Worm (Caenorhabditis elegans) whole organism, L4 larva: ENCODE measurements around the gene srv-1.

Experiments
- D1046.2 ChIP-seq: fragments of 200-800 bp; sonication (Bioruptor generic); IDR thresholded peaks from 2 replicates; pipeline ENCODE4 v1.3.6; 2022; ENCODE audit warnings: missing genetic modification characterization, missing compliant biosample characterization
- F37D6.2 ChIP-seq: sonication (generic microtip); optimal IDR thresholded peaks from 2 replicates; lab custom pipeline; 2016; ENCODE audit warnings: mild to moderate bottlenecking, missing genetic modification characterization, missing compliant biosample characterization
- F44E2.7 ChIP-seq: fragments of 200-800 bp; sonication (Bioruptor generic); IDR thresholded peaks from 2 replicates; pipeline ENCODE4 v2.1.2; 2022; ENCODE audit warnings: missing genetic modification characterization, missing compliant biosample characterization
- T20F7.1 ChIP-seq: fragments of 200-800 bp; sonication (Bioruptor generic); optimal IDR thresholded peaks from 2 replicates; lab custom pipeline; 2018; ENCODE audit warnings: mild to moderate bottlenecking, missing genetic modification characterization, missing compliant biosample characterization
- T26A8.4 ChIP-seq: fragments of 200-800 bp; sonication (Bioruptor generic); IDR thresholded peaks from 2 replicates; pipeline ENCODE4 v1.3.6; 2022; ENCODE audit warnings: missing genetic modification characterization, missing compliant biosample characterization
- Y105C5A.15 ChIP-seq: fragments of 200-800 bp; sonication (Bioruptor generic); IDR thresholded peaks from 2 replicates; pipeline ENCODE4 v1.3.6; 2022; ENCODE audit warnings: missing genetic modification characterization, missing compliant biosample characterization
- Y48G9A.11 ChIP-seq: fragments of 200-800 bp; sonication (Bioruptor generic); IDR thresholded peaks from 2 replicates; pipeline ENCODE4 v1.3.6; 2022; ENCODE audit warnings: missing genetic modification reagents, missing genetic modification characterization, missing compliant biosample characterization
- ZK546.5 ChIP-seq, 2 experiments: sonication (generic microtip); optimal IDR thresholded peaks; 2 replicates each; lab custom pipeline; 2017; ENCODE audit warnings: missing biosample characterization in 2 of 2, missing genetic modification characterization in 2 of 2
- aha-1 ChIP-seq: fragments of 150-350 bp; peaks from one replicate; lab custom pipeline; 2014; ENCODE audit warnings: missing biosample characterization, missing genetic modification characterization
- aly-2 ChIP-seq: sonication (generic microtip); optimal IDR thresholded peaks from 2 replicates; lab custom pipeline; 2018; ENCODE audit warnings: missing biosample characterization, missing genetic modification characterization
- arid-1 ChIP-seq: fragments of 200-800 bp; sonication (Bioruptor generic); conservative IDR thresholded peaks from 2 replicates; pipeline ENCODE4 v1.3.6; 2022; ENCODE audit warnings: missing genetic modification reagents, missing genetic modification characterization, missing compliant biosample characterization
- ceh-20 ChIP-seq: fragments of 200-800 bp; sonication (Bioruptor generic); IDR thresholded peaks from 2 replicates; pipeline ENCODE4 v1.3.6; 2022; ENCODE audit warnings: missing genetic modification reagents, missing genetic modification characterization, missing compliant biosample characterization
- ceh-28 ChIP-seq: fragments of 150-350 bp; optimal IDR thresholded peaks from 2 replicates; lab custom pipeline; 2014; ENCODE audit warnings: missing biosample characterization, missing genetic modification reagents, missing genetic modification characterization
- ces-1 ChIP-seq: fragments of 150-350 bp; sonication (generic microtip); optimal IDR thresholded peaks from 4 replicates; lab custom pipeline; 2014; ENCODE audit warnings: missing biosample characterization, missing genetic modification reagents, missing genetic modification characterization
- cey-2 ChIP-seq: sonication (generic microtip); optimal IDR thresholded peaks from 3 replicates; lab custom pipeline; 2017; ENCODE audit warnings: missing genetic modification characterization, mild to moderate bottlenecking, missing compliant biosample characterization, antibody characterized with exemption, borderline replicate concordance; ENCODE audit not compliant: insufficient read depth
- daf-16 ChIP-seq, 3 experiments: sonication (generic microtip); optimal IDR thresholded peaks; 2 replicates each; lab custom pipeline; 2016 to 2017; ENCODE audit warnings: missing genetic modification characterization in 3 of 3, missing genetic modification reagents in 3 of 3, mild to moderate bottlenecking in 2 of 3, missing compliant biosample characterization in 2 of 3, missing biosample characterization in 1 of 3, moderate library complexity in 1 of 3
- dmd-6 ChIP-seq: fragments of 200-800 bp; sonication (Bioruptor generic); IDR thresholded peaks from 2 replicates; pipeline ENCODE4 v1.3.6; 2022; ENCODE audit warnings: missing genetic modification reagents, missing genetic modification characterization, missing compliant biosample characterization
- dpl-1 ChIP-seq: fragments of 150-350 bp; optimal IDR thresholded peaks from 2 replicates; lab custom pipeline; 2014; ENCODE audit warnings: missing biosample characterization, missing genetic modification reagents, missing genetic modification characterization
- dve-1 ChIP-seq: sonication (generic microtip); optimal IDR thresholded peaks from 2 replicates; lab custom pipeline; 2017; ENCODE audit warnings: antibody characterized with exemption, mild to moderate bottlenecking, missing genetic modification characterization, missing compliant biosample characterization; ENCODE audit not compliant: insufficient read depth
- gei-8 ChIP-seq: fragments of 200-800 bp; sonication (Bioruptor generic); optimal IDR thresholded peaks from 2 replicates; lab custom pipeline; 2018; ENCODE audit warnings: mild to moderate bottlenecking, missing genetic modification characterization, missing compliant biosample characterization
- hlh-30 ChIP-seq: sonication (generic microtip); optimal IDR thresholded peaks from 2 replicates; lab custom pipeline; 2017; ENCODE audit warnings: antibody characterized with exemption, mild to moderate bottlenecking, missing genetic modification characterization, missing compliant biosample characterization; ENCODE audit not compliant: insufficient read depth
- hmg-1.1 ChIP-seq: fragments of 200-800 bp; sonication (Bioruptor generic); IDR thresholded peaks from 2 replicates; pipeline ENCODE4 v1.3.6; 2022; ENCODE audit warnings: missing genetic modification reagents, missing genetic modification characterization, missing compliant biosample characterization
- jun-1 ChIP-seq: fragments of 150-350 bp; optimal IDR thresholded peaks from 2 replicates; lab custom pipeline; 2014; ENCODE audit warnings: missing biosample characterization, missing genetic modification reagents, missing genetic modification characterization
- lim-7 ChIP-seq: fragments of 200-800 bp; sonication (Bioruptor generic); IDR thresholded peaks from 2 replicates; pipeline ENCODE4 v1.3.6; 2022; ENCODE audit warnings: missing genetic modification characterization, missing compliant biosample characterization
- lin-29 ChIP-seq: fragments of 200-800 bp; sonication (Bioruptor generic); IDR thresholded peaks from 2 replicates; pipeline ENCODE4 v1.3.6; 2022; ENCODE audit warnings: missing genetic modification reagents, missing genetic modification characterization, missing compliant biosample characterization
- lin-39 ChIP-seq: fragments of 150-350 bp; optimal IDR thresholded peaks from 2 replicates; lab custom pipeline; 2014; ENCODE audit warnings: missing biosample characterization, missing genetic modification reagents, missing genetic modification characterization
- lsy-2 ChIP-seq, 2 experiments: fragments of 150-350 bp in 1 of 2; sonication (generic microtip) in 1 of 2; optimal IDR thresholded peaks; 2 replicates each; lab custom pipeline; 2014 to 2017; ENCODE audit warnings: missing biosample characterization in 2 of 2, missing genetic modification characterization in 2 of 2
- madf-5 ChIP-seq, 2 experiments: fragments of 200-800 bp; sonication (Bioruptor generic); IDR thresholded peaks; 2 replicates each; pipeline ENCODE4 v1.3.6; 2022; ENCODE audit warnings: missing compliant biosample characterization in 2 of 2, missing genetic modification characterization in 2 of 2
- mep-1 ChIP-seq: fragments of 150-350 bp; sonication (generic microtip); optimal IDR thresholded peaks from 3 replicates; lab custom pipeline; 2014; ENCODE audit warnings: missing biosample characterization, missing genetic modification characterization
- mes-2 ChIP-seq: sonication (generic microtip); optimal IDR thresholded peaks from 2 replicates; lab custom pipeline; 2016; ENCODE audit warnings: missing genotype, mild to moderate bottlenecking, missing genetic modification characterization, missing compliant biosample characterization; ENCODE audit not compliant: poor library complexity, severe bottlenecking
- mxl-2 ChIP-seq: fragments of 200-800 bp; sonication (Bioruptor generic); conservative IDR thresholded peaks from 2 replicates; pipeline ENCODE4 v1.3.6; 2022; ENCODE audit warnings: missing genetic modification reagents, missing genetic modification characterization, missing compliant biosample characterization
- mxl-3 ChIP-seq: fragments of 200-800 bp; sonication (Bioruptor generic); optimal IDR thresholded peaks from 2 replicates; lab custom pipeline; 2018; ENCODE audit warnings: mild to moderate bottlenecking, missing genetic modification characterization, missing compliant biosample characterization
- nhr-11 ChIP-seq: fragments of 150-350 bp; optimal IDR thresholded peaks from 2 replicates; lab custom pipeline; 2014; ENCODE audit warnings: missing biosample characterization, missing genetic modification characterization
- nhr-25 ChIP-seq: sonication (generic microtip); optimal IDR thresholded peaks from 2 replicates; lab custom pipeline; 2017; ENCODE audit warnings: missing genetic modification characterization, mild to moderate bottlenecking, missing compliant biosample characterization, antibody characterized with exemption, moderate library complexity, borderline replicate concordance; ENCODE audit not compliant: insufficient read depth
- nhr-48 ChIP-seq: sonication (generic microtip); optimal IDR thresholded peaks from 2 replicates; lab custom pipeline; 2016; ENCODE audit warnings: mild to moderate bottlenecking, missing genetic modification characterization, missing compliant biosample characterization
- nhr-76 ChIP-seq: fragments of 150-350 bp; optimal IDR thresholded peaks from 2 replicates; lab custom pipeline; 2014; ENCODE audit warnings: missing biosample characterization, missing genetic modification characterization
- nhr-77 ChIP-seq: fragments of 150-350 bp; optimal IDR thresholded peaks from 2 replicates; lab custom pipeline; 2014; ENCODE audit warnings: missing biosample characterization, missing genetic modification characterization
- php-3 ChIP-seq: fragments of 200-800 bp; sonication (Bioruptor generic); IDR thresholded peaks from 2 replicates; pipeline ENCODE4 v1.3.6; 2022; ENCODE audit warnings: missing genetic modification reagents, missing genetic modification characterization, missing compliant biosample characterization
- saeg-2 ChIP-seq: fragments of 200-800 bp; sonication (Bioruptor generic); IDR thresholded peaks from 2 replicates; pipeline ENCODE4 v1.3.6; 2022; ENCODE audit warnings: missing genetic modification reagents, missing genetic modification characterization, missing compliant biosample characterization
- skn-1 ChIP-seq: fragments of 150-350 bp; optimal IDR thresholded peaks from 2 replicates; lab custom pipeline; 2014; ENCODE audit warnings: missing biosample characterization, missing genetic modification characterization
- snpc-1.2 ChIP-seq: fragments of 200-800 bp; sonication (Bioruptor generic); IDR thresholded peaks from 2 replicates; pipeline ENCODE4 v1.3.6; 2022; ENCODE audit warnings: missing genetic modification reagents, missing genetic modification characterization, missing compliant biosample characterization
- tra-1 ChIP-seq: fragments of 200-800 bp; sonication (Bioruptor generic); IDR thresholded peaks from 2 replicates; pipeline ENCODE4 v1.3.6; 2022; ENCODE audit warnings: missing genetic modification reagents, missing genetic modification characterization, missing compliant biosample characterization
- unc-130 ChIP-seq: sonication (generic microtip); optimal IDR thresholded peaks from 2 replicates; lab custom pipeline; 2016; ENCODE audit warnings: missing genetic modification reagents, missing genetic modification characterization, missing compliant biosample characterization
- unc-39 ChIP-seq: sonication (generic microtip); optimal IDR thresholded peaks from 2 replicates; lab custom pipeline; 2017; ENCODE audit warnings: missing biosample characterization, missing genetic modification characterization
- zfp-3 ChIP-seq: fragments of 200-800 bp; sonication (Bioruptor generic); conservative IDR thresholded peaks from 2 replicates; pipeline ENCODE4 v1.3.6; 2022; ENCODE audit warnings: missing genetic modification reagents, missing genetic modification characterization, missing compliant biosample characterization
- ztf-11 ChIP-seq: fragments of 150-350 bp; optimal IDR thresholded peaks from 2 replicates; lab custom pipeline; 2014; ENCODE audit warnings: missing biosample characterization, missing genetic modification characterization
- ztf-7 ChIP-seq: fragments of 150-350 bp; optimal IDR thresholded peaks from 2 replicates; lab custom pipeline; 2014; ENCODE audit warnings: missing biosample characterization, missing genetic modification characterization

The srv-1 gene

DNA sequence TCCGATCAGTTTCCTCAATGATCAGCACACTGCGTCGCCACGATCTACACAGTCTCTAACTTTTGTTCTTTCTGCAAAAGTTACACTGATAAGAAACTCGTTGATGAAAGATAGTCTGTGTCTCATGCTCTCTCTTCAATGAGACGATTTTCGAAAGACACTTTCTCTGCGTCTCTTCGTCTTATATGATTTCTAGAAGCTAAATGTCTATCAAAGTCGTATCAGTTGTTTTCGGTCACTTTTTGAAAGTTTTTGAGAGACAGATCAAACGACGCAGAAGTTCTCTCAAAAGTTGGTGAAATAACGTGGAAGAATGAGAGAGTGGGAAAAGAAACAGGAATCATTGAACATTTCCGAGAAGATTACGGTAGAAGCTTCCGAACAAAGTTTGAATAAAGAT lies 45.0 kb downstream of the srv-1 start (continued):
- TF ChIP-seq mxl-2 (peak; percentile 82), gei-8 (GFP tag; lab: Kevin White, UChicago) (peak; percentile 71), mxl-3 (peak; percentile 40), tra-1 (GFP tag; lab: Robert Waterston, UW) (peak; percentile 69; the same call in 1 of the 2 replicates), saeg-2 (GFP tag; lab: Robert Waterston, UW) (peak; percentile 73; the same call in 1 of the 2 replicates), php-3 (GFP tag; lab: Robert Waterston, UW) (peak; percentile 50; the same call in 1 of the 2 replicates), skn-1 (no peak), ztf-7 (no peak), T20F7.1 (GFP tag; lab: Kevin White, UChicago) (peak; percentile 76), hmg-1.1 (peak; percentile 38; the same call in 1 of the 2 replicates), ztf-11 (tag; lab: Kevin White, UChicago) (no peak), mes-2 (tag; lab: Kevin White, UChicago) (peak; percentile 31), ceh-28 (tag; lab: Kevin White, UChicago) (no peak), arid-1 (0 out of 2 replicates have a peak, but pooled peaks have one; percentile 44), lin-29 (no peak), Y48G9A.11 (no peak), dpl-1 (GFP tag; lab: Kevin White, UChicago) (peak; percentile 14), lim-7 (GFP tag; lab: Robert Waterston, UW) (0 out of 2 replicates have a peak, but pooled peaks have one; percentile 24), nhr-11 (tag; lab: Kevin White, UChicago) (peak; percentile 81), ceh-20 (GFP tag; lab: Robert Waterston, UW) (0 out of 2 replicates have a peak, but pooled peaks have one; percentile 47), T26A8.4 (GFP tag; lab: Robert Waterston, UW) (peak; percentile 66), Y105C5A.15 (GFP tag; lab: Robert Waterston, UW) (no peak), ces-1 (no peak), F44E2.7 (GFP tag; lab: Robert Waterston, UW) (no peak), daf-16 (GFP tag; optimal IDR thresholded peaks at IDR 0.05; lab: Kevin White, UChicago) (peak; percentile 64 to 70), daf-16 (tag; optimal IDR thresholded peaks at IDR 0.05; lab: Kevin White, UChicago) (peak; percentile 76), aly-2 (tag; lab: Kevin White, UChicago) (peak; percentile 24)
- TF ChIP-seq, all 104 proteins: peak for 40

ce11 chrIII:6895677-6896076 lies 45.5 kb downstream of the srv-1 start:
- TF ChIP-seq arid-1 (no peak), aha-1 (tag; lab: Kevin White, UChicago) (peak; percentile 55), nhr-48 (tag; lab: Kevin White, UChicago) (no peak), F37D6.2 (no peak), T20F7.1 (GFP tag; lab: Kevin White, UChicago) (no peak), D1046.2 (GFP tag; lab: Robert Waterston, UW) (no peak), dve-1 (no peak), nhr-77 (no peak), nhr-76 (tag; lab: Kevin White, UChicago) (no peak), daf-16 (GFP tag; optimal IDR thresholded peaks at IDR 0.05; lab: Kevin White, UChicago) (no peak), daf-16 (tag; optimal IDR thresholded peaks at IDR 0.05; lab: Kevin White, UChicago) (peak; percentile 93), unc-39 (tag; lab: Kevin White, UChicago) (no peak)

ce11 chrIII:6897587-6898064 lies 47.4 kb downstream of the srv-1 start, which contains the start of gene T07E3.4:
Gene T07E3.4 (plus strand): TSS chrIII:6898014.
- TF ChIP-seq dmd-6 (GFP tag; lab: Robert Waterston, UW) (peak; percentile 94), ZK546.5 (tag; optimal IDR thresholded peaks at IDR 0.05; lab: Kevin White, UChicago) (no peak), T20F7.1 (GFP tag; lab: Kevin White, UChicago) (peak; percentile 60), tra-1 (GFP tag; lab: Robert Waterston, UW) (peak; percentile 32; the same call in 1 of the 2 replicates), lin-39 (tag; lab: Kevin White, UChicago) (no peak), nhr-48 (tag; lab: Kevin White, UChicago) (peak; percentile 78), snpc-1.2 (GFP tag; lab: Robert Waterston, UW) (no peak), hlh-30 (peak; percentile 91), cey-2 (tag; lab: Kevin White, UChicago) (peak; percentile 19), jun-1 (tag; lab: Kevin White, UChicago) (no peak), mep-1 (tag; lab: Kevin White, UChicago) (peak; percentile 69), gei-8 (GFP tag; lab: Kevin White, UChicago) (peak; percentile 9), F44E2.7 (GFP tag; lab: Robert Waterston, UW) (no peak), unc-130 (GFP tag; lab: Kevin White, UChicago) (no peak), madf-5 (GFP tag; IDR thresholded peaks at IDR 0.05; lab: Robert Waterston, UW) (no peak), zfp-3 (GFP tag; lab: Robert Waterston, UW) (no peak), T26A8.4 (GFP tag; lab: Robert Waterston, UW) (peak; percentile 59), lsy-2 (tag; optimal IDR thresholded peaks at IDR 0.05; lab: Kevin White, UChicago) (peak; percentile 50 to 84), nhr-25 (tag; lab: Kevin White, UChicago) (no peak)
